Fruit fly (Drosophila melanogaster) whole organism, adult: Measurements from ENCODE around the gene CG10486.

Source experiments
- CG12768 ChIP-seq: fragments of 200-800 bp; sonication (Bioruptor generic); optimal IDR thresholded peaks from 2 replicates; lab custom pipeline; 2017; ENCODE audit warnings: missing biosample characterization, missing genetic modification characterization, mild to moderate bottlenecking, moderate library complexity, missing genetic modification reagents
- CG1620 ChIP-seq: fragments of 200-800 bp; sonication (Bioruptor generic); optimal IDR thresholded peaks from 2 replicates; lab custom pipeline; 2016; ENCODE audit warnings: missing biosample characterization, missing genetic modification characterization
- CG7101 ChIP-seq: fragments of 200-800 bp; sonication (Bioruptor generic); optimal IDR thresholded peaks from 2 replicates; lab custom pipeline; 2018; ENCODE audit warnings: missing biosample characterization, mild to moderate bottlenecking, missing genetic modification characterization, moderate library complexity
- Hr96 ChIP-seq: fragments of 200-800 bp; sonication (Bioruptor generic); optimal IDR thresholded peaks from 2 replicates; lab custom pipeline; 2016; ENCODE audit warnings: missing biosample characterization, missing genetic modification characterization
- Mnt ChIP-seq: fragments of 200-800 bp; sonication (Bioruptor generic); optimal IDR thresholded peaks from 2 replicates; lab custom pipeline; 2016; ENCODE audit warnings: missing biosample characterization, mild to moderate bottlenecking, missing genetic modification characterization
- cic ChIP-seq: fragments of 200-800 bp; sonication (Bioruptor generic); optimal IDR thresholded peaks from 2 replicates; lab custom pipeline; 2017; ENCODE audit warnings: missing biosample characterization, mild to moderate bottlenecking, missing genetic modification characterization, moderate library complexity
- kay ChIP-seq: fragments of 200-800 bp; sonication (Bioruptor generic); peaks from one replicate; lab custom pipeline; 2016; ENCODE audit warnings: missing biosample characterization, missing genetic modification characterization, borderline replicate concordance

- TF ChIP-seq kay (GFP tag; lab: Kevin White, UChicago) (no peak), CG1620 (GFP tag; lab: Kevin White, UChicago) (no peak), CG12768 (GFP tag; lab: Kevin White, UChicago) (no peak), cic (no peak), Hr96 (GFP tag; lab: Kevin White, UChicago) (no peak), Mnt (GFP tag; lab: Kevin White, UChicago) (no peak), CG7101 (tag; lab: Kevin White, UChicago) (no peak)
Measured at dm6 chr3L:5856919-5857318, 49.6 kb downstream of the CG10486 start.
